Worm (Caenorhabditis elegans) whole organism, L2 larva: ENCODE measurements around the gene best-22.

Experiments
- nhr-237 ChIP-seq: fragments of 150-350 bp; optimal IDR thresholded peaks from 2 replicates; lab custom pipeline; 2014; ENCODE audit warnings: missing biosample characterization, missing genetic modification characterization
- snpc-4 ChIP-seq: fragments of 150-350 bp; optimal IDR thresholded peaks from 2 replicates; lab custom pipeline; 2014; ENCODE audit warnings: missing biosample characterization, missing genetic modification characterization
- unc-62 ChIP-seq: fragments of 150-350 bp; optimal IDR thresholded peaks from 2 replicates; lab custom pipeline; 2014; ENCODE audit warnings: missing biosample characterization, missing genetic modification reagents, missing genetic modification characterization

- no peak for TF ChIP-seq unc-62
- no peak for TF ChIP-seq nhr-237
- TF ChIP-seq snpc-4 (tag; lab: Kevin White, UChicago) = no peak
Measured at ce11 chrIV:12340885-12341284, 8.9 kb upstream of the best-22 start.
